Worm (Caenorhabditis elegans) whole organism, L4/young adult: ENCODE measurements around the gene enri-2.

Source experiments
- W03F9.2 ChIP-seq: fragments of 150-350 bp; optimal IDR thresholded peaks from 2 replicates; lab custom pipeline; 2014; ENCODE audit warnings: missing biosample characterization, missing genetic modification characterization
- dao-5 ChIP-seq: sonication (generic microtip); optimal IDR thresholded peaks from 2 replicates; lab custom pipeline; 2016; ENCODE audit warnings: missing genotype, missing genetic modification characterization, moderate library complexity, missing compliant biosample characterization
- him-1 ChIP-seq: sonication (generic microtip); optimal IDR thresholded peaks from 2 replicates; lab custom pipeline; 2016; ENCODE audit warnings: missing genotype, missing genetic modification reagents, missing genetic modification characterization, missing compliant biosample characterization

DNA sequence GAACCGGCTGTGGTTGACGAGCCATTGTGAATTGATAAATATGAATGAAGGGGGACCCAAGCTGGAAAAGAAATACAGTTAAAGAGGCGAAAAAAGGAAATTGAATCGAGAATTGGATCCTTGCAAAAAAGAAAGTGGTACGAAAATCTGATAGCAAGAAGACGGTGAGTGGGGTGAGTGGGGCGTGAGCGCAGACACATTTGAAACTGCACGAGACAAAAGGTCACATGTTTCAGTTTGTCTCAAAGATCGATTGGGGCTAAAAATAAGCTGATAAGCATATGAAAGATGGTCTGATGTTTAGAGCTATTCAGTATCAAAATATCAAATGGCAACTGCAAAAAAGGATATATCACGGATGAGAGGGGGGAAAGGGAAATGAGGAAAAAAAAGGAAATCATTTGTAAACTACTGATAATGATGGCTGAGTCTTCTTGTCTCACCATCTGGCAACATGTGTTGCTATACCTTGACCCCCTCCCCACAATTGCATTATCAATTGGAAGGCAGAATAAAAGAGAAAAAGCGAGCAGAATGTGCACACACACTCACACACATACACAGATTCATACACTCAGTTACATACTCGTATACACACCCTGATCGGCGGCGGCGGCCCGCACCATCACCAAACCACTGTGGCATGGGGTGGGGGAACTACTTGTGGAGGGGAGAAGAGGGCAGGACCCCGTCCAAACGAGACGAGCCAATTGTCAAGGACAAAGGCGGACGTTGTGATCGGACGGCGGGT is 41.7 kb upstream of the enri-2 start, which contains the start of gene M163.1:
- TF ChIP-seq him-1 (tag; lab: Kevin White, UChicago), result no peak
- no peak for TF ChIP-seq W03F9.2
- no peak for TF ChIP-seq dao-5 (tag; lab: Kevin White, UChicago)
